Worm (Caenorhabditis elegans) whole organism, dauer: ENCODE measurements around the gene cya-1.

Experiments
- unc-62 ChIP-seq: sonication (generic microtip); optimal IDR thresholded peaks from 2 replicates; lab custom pipeline; 2017; ENCODE audit warnings: missing biosample characterization, missing genetic modification reagents, missing genetic modification characterization

Gene cya-1

ce11 chrIII:9115745-9116144 is 6.7 kb upstream of the cya-1 start:
- no peak for TF ChIP-seq unc-62 (GFP tag; lab: Kevin White, UChicago)

- TF ChIP-seq unc-62 (GFP tag; lab: Kevin White, UChicago) = no peak
Measured at ce11 chrIII:9114649-9115048, 5.6 kb upstream of the cya-1 start, which contains the start of gene ZK512.1. TSS of gene ZK512.1 (plus strand) at chrIII:9114949.

- TF ChIP-seq unc-62 (GFP tag; lab: Kevin White, UChicago) = no peak
Measured at ce11 chrIII:9114076-9114475, 5.0 kb upstream of the cya-1 start.

ce11 chrIII:9112479-9112878 is 3.4 kb upstream of the cya-1 start:
- TF ChIP-seq unc-62 (GFP tag; lab: Kevin White, UChicago) = no peak

ce11 chrIII:9110270-9110669 is 1.2 kb upstream of the cya-1 start:
- no peak for TF ChIP-seq unc-62 (GFP tag; lab: Kevin White, UChicago)

ce11 chrIII:9109726-9110125 is 654 bp upstream of the cya-1 start:
- no peak for TF ChIP-seq unc-62 (GFP tag; lab: Kevin White, UChicago)

- no peak for TF ChIP-seq unc-62 (GFP tag; lab: Kevin White, UChicago)
Measured at ce11 chrIII:9105653-9106052, 3.4 kb downstream of the cya-1 start.

ce11 chrIII:9104060-9104459 is 5.0 kb downstream of the cya-1 start:
- TF ChIP-seq unc-62 (GFP tag; lab: Kevin White, UChicago) = no peak

- TF ChIP-seq unc-62 (GFP tag; lab: Kevin White, UChicago) = no peak
Measured at ce11 chrIII:9103643-9104042, 5.4 kb downstream of the cya-1 start, which contains the start of gene dos-1. TSS of gene dos-1 (plus strand) at chrIII:9103943.

ce11 chrIII:9101212-9101611 is 7.9 kb downstream of the cya-1 start, which contains the start of gene ZK507.1:
TSS of gene ZK507.1 (minus strand) at chrIII:9101312.
- TF ChIP-seq unc-62 (GFP tag; lab: Kevin White, UChicago) = no peak

ce11 chrIII:9091392-9092291 is 17.4 kb downstream of the cya-1 start, which contains the start of gene glp-1:
TSS of gene glp-1 (plus strand) at chrIII:9092241.
- no peak for TF ChIP-seq unc-62 (GFP tag; lab: Kevin White, UChicago)

- no peak for TF ChIP-seq unc-62 (GFP tag; lab: Kevin White, UChicago)
Measured at ce11 chrIII:9089325-9089823, 19.7 kb downstream of the cya-1 start, which contains the start of the genes mccc-2 and mrpl-44. TSS of gene mccc-2 (minus strand) at chrIII:9089375. TSS of gene mrpl-44 (minus strand) at chrIII:9089375.

ce11 chrIII:9084329-9084728 is 24.7 kb downstream of the cya-1 start:
- TF ChIP-seq unc-62 (GFP tag; lab: Kevin White, UChicago) = no peak

- no peak for TF ChIP-seq unc-62 (GFP tag; lab: Kevin White, UChicago)
Measured at ce11 chrIII:9083118-9083517, 26.0 kb downstream of the cya-1 start.

ce11 chrIII:9081763-9082162 is 27.3 kb downstream of the cya-1 start, which contains the start of gene far-2:
TSS of gene far-2 (plus strand) at chrIII:9081828.
- no peak for TF ChIP-seq unc-62 (GFP tag; lab: Kevin White, UChicago)

- TF ChIP-seq unc-62 (GFP tag; lab: Kevin White, UChicago) = no peak
Measured at ce11 chrIII:9081055-9081454, 28.0 kb downstream of the cya-1 start, which contains the start of gene far-1. TSS of gene far-1 (minus strand) at chrIII:9081179.
